Worm (Caenorhabditis elegans): ENCODE measurements around the gene Y54G2A.73.

ce11 chrIV:2995372-2995771 lies 13.3 kb downstream of the Y54G2A.73 start, which contains the start of gene Y54G2A.26:
- TF ChIP-seq nhr-84 (tag; optimal IDR thresholded peaks at IDR 0.05) = no peak
- no peak for TF ChIP-seq sox-4 (tag; optimal IDR thresholded peaks at IDR 0.05)
- no peak for TF ChIP-seq unc-86 (tag; optimal IDR thresholded peaks at IDR 0.05)
- TF ChIP-seq lin-39 (tag; optimal IDR thresholded peaks at IDR 0.05) = no peak
- TF ChIP-seq egl-27 (tag; optimal IDR thresholded peaks at IDR 0.05) = no peak
- TF ChIP-seq unc-130 (tag; optimal IDR thresholded peaks at IDR 0.05) = no peak
- no peak for TF ChIP-seq nhr-237 (tag; optimal IDR thresholded peaks at IDR 0.05)
- TF ChIP-seq nhr-77 (tag; optimal IDR thresholded peaks at IDR 0.05) = no peak
- TF ChIP-seq pqm-1 (tag; optimal IDR thresholded peaks at IDR 0.05) = no peak
- no peak for TF ChIP-seq ceh-82 (tag; optimal IDR thresholded peaks at IDR 0.05)
- TF ChIP-seq nhr-28 (tag; optimal IDR thresholded peaks at IDR 0.05) = no peak
- TF ChIP-seq mep-1 (tag; optimal IDR thresholded peaks at IDR 0.05) = no peak
- no peak for TF ChIP-seq tbx-2 (tag; optimal IDR thresholded peaks at IDR 0.05)

Data from whole organism, L1 larva.